Worm (Caenorhabditis elegans) whole organism, L4/young adult: Measurements from ENCODE around the gene oac-50.

ENCODE experiments used
- W03F9.2 ChIP-seq: fragments of 150-350 bp; optimal IDR thresholded peaks from 2 replicates; lab custom pipeline; 2014; ENCODE audit warnings: missing biosample characterization, missing genetic modification characterization
- dao-5 ChIP-seq: sonication (generic microtip); optimal IDR thresholded peaks from 2 replicates; lab custom pipeline; 2016; ENCODE audit warnings: missing genotype, missing genetic modification characterization, moderate library complexity, missing compliant biosample characterization
- him-1 ChIP-seq: sonication (generic microtip); optimal IDR thresholded peaks from 2 replicates; lab custom pipeline; 2016; ENCODE audit warnings: missing genotype, missing genetic modification reagents, missing genetic modification characterization, missing compliant biosample characterization

oac-50 gene

ce11 chrV:9073322-9074038, at the start of gene oac-50:
TSS of gene oac-50 (minus strand) at chrV:9073540.
- TF ChIP-seq him-1 (tag; lab: Kevin White, UChicago) (no peak), W03F9.2 (tag; lab: Kevin White, UChicago) (no peak), dao-5 (tag; lab: Kevin White, UChicago) (no peak)

ce11 chrV:9122004-9122403, 48.7 kb upstream of the oac-50 start, which contains the start of gene F21C10.13:
TSS of gene F21C10.13 (plus strand) at chrV:9122304.
- TF ChIP-seq him-1 (tag; lab: Kevin White, UChicago), result no peak
- no peak for TF ChIP-seq W03F9.2 (tag; lab: Kevin White, UChicago)
- no peak for TF ChIP-seq dao-5 (tag; lab: Kevin White, UChicago)

ce11 chrV:9112467-9112866, 39.1 kb upstream of the oac-50 start, which contains the start of gene F21C10.7:
TSS of gene F21C10.7 (plus strand) at chrV:9112767.
- TF ChIP-seq him-1 (tag; lab: Kevin White, UChicago) (no peak), dao-5 (tag; lab: Kevin White, UChicago) (no peak), W03F9.2 (tag; lab: Kevin White, UChicago) (no peak)

- TF ChIP-seq W03F9.2 (tag; lab: Kevin White, UChicago) (no peak), dao-5 (tag; lab: Kevin White, UChicago) (no peak), him-1 (tag; lab: Kevin White, UChicago) (no peak)
Measured at ce11 chrV:9111957-9112356, 38.6 kb upstream of the oac-50 start.

- TF ChIP-seq him-1 (tag; lab: Kevin White, UChicago) (no peak), W03F9.2 (tag; lab: Kevin White, UChicago) (no peak), dao-5 (tag; lab: Kevin White, UChicago) (no peak)
Measured at ce11 chrV:9109281-9109680, 35.9 kb upstream of the oac-50 start, which contains the start of gene pqn-31. TSS of gene pqn-31 (plus strand) at chrV:9109581.

ce11 chrV:9108219-9108618, 34.9 kb upstream of the oac-50 start, which contains the start of gene F21C10.18:
TSS of gene F21C10.18 (plus strand) at chrV:9108519.
- TF ChIP-seq him-1 (tag; lab: Kevin White, UChicago) (no peak), dao-5 (tag; lab: Kevin White, UChicago) (no peak), W03F9.2 (tag; lab: Kevin White, UChicago) (no peak)

- TF ChIP-seq him-1 (tag; lab: Kevin White, UChicago), result no peak
- TF ChIP-seq dao-5 (tag; lab: Kevin White, UChicago), result no peak
- no peak for TF ChIP-seq W03F9.2 (tag; lab: Kevin White, UChicago)
Measured at ce11 chrV:9101062-9101461, 27.7 kb upstream of the oac-50 start, which contains the start of gene frpr-6. TSS of gene frpr-6 (minus strand) at chrV:9101162.

- no peak for TF ChIP-seq him-1 (tag; lab: Kevin White, UChicago)
- no peak for TF ChIP-seq W03F9.2 (tag; lab: Kevin White, UChicago)
- TF ChIP-seq dao-5 (tag; lab: Kevin White, UChicago), result no peak
Measured at ce11 chrV:9098280-9098973, 25.1 kb upstream of the oac-50 start, which contains the start of gene F21C10.9. TSS of gene F21C10.9 (minus strand) at chrV:9098696.

ce11 chrV:9097213-9097612, 23.9 kb upstream of the oac-50 start:
- TF ChIP-seq him-1 (tag; lab: Kevin White, UChicago) (no peak), W03F9.2 (tag; lab: Kevin White, UChicago) (no peak), dao-5 (tag; lab: Kevin White, UChicago) (no peak)

- TF ChIP-seq W03F9.2 (tag; lab: Kevin White, UChicago), result no peak
- no peak for TF ChIP-seq dao-5 (tag; lab: Kevin White, UChicago)
- no peak for TF ChIP-seq him-1 (tag; lab: Kevin White, UChicago)
Measured at ce11 chrV:9096674-9097073, 23.3 kb upstream of the oac-50 start.

- no peak for TF ChIP-seq him-1 (tag; lab: Kevin White, UChicago)
- TF ChIP-seq W03F9.2 (tag; lab: Kevin White, UChicago), result peak; percentile 32
- TF ChIP-seq dao-5 (tag; lab: Kevin White, UChicago), result no peak
Measured at ce11 chrV:9095613-9096317, 22.4 kb upstream of the oac-50 start, which contains the start of gene F21C10.10. TSS of gene F21C10.10 (plus strand) at chrV:9096267.

ce11 chrV:9094976-9095375, 21.6 kb upstream of the oac-50 start:
- no peak for TF ChIP-seq him-1 (tag; lab: Kevin White, UChicago)
- TF ChIP-seq W03F9.2 (tag; lab: Kevin White, UChicago), result no peak
- TF ChIP-seq dao-5 (tag; lab: Kevin White, UChicago), result no peak
